Worm (Caenorhabditis elegans): Measurements from ENCODE around the gene T05A8.7.

T05A8.7 gene

DNA sequence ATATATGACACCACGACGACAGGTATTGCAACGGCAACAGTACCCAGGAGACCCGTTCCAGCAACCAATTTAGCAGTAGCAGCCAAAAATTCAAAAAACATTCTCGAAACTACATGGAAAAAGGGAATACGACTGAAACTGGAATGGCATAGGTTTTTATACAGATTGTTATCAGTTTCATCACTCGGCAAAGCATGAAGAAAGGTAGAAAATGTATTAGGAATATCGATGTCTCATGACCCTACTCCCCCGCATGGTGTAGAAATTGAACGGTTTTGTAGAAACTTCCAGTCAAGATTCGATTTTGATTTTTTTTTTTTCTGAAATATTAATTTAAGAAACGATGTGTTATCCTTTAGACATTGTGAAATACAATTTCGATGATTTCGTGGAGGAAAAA is 31.2 kb downstream of the T05A8.7 start, which contains the start of gene T05A8.2:
Gene T05A8.2, minus strand, starts transcription at position 101 of the 400 bp plus-strand sequence.
- no peak for TF ChIP-seq nhr-28 (tag; optimal IDR thresholded peaks at IDR 0.05)
- no peak for TF ChIP-seq zip-8 (tag; optimal IDR thresholded peaks at IDR 0.05)
- TF ChIP-seq M03D4.4 (tag; optimal IDR thresholded peaks at IDR 0.05) = no peak
- TF ChIP-seq unc-62 (GFP tag; optimal IDR thresholded peaks at IDR 0.05) = no peak
- no peak for TF ChIP-seq hlh-1 (tag; optimal IDR thresholded peaks at IDR 0.05)
- TF ChIP-seq lin-32 (GFP tag; optimal IDR thresholded peaks at IDR 0.05) = no peak
- TF ChIP-seq mep-1 (tag; optimal IDR thresholded peaks at IDR 0.05) = no peak
- TF ChIP-seq mls-2 (tag; optimal IDR thresholded peaks at IDR 0.05) = no peak
- no peak for TF ChIP-seq nhr-2 (tag; optimal IDR thresholded peaks at IDR 0.05)
- TF ChIP-seq sptf-1 (tag; optimal IDR thresholded peaks at IDR 0.05) = no peak
- TF ChIP-seq ceh-39 (tag; optimal IDR thresholded peaks at IDR 0.05) = no peak
- no peak for TF ChIP-seq nhr-12 (tag; optimal IDR thresholded peaks at IDR 0.05)

DNA sequence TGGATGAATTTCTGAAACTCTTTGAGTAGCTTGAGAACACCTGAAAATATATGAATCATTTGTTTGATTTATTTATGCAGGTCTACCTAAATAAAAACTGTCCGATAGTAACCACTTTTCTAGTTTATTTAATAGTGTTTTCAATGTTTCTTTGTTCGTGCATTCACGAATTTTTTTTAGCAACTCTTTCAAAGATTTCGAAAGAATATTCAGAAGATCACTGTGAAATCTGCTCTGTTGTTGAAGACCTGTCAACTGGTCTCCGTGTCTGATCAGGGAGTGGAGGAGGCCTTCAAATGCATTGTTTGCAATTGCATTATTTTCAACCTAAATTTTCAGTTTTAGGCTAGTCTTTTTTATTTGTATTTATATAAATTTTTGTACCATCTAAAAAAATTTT is 32.2 kb downstream of the T05A8.7 start, which contains the start of gene T05A8.1:
Gene T05A8.1, minus strand, starts transcription at position 101 of the 400 bp plus-strand sequence.
- no peak for TF ChIP-seq bed-3 (GFP tag; optimal IDR thresholded peaks at IDR 0.05)

DNA sequence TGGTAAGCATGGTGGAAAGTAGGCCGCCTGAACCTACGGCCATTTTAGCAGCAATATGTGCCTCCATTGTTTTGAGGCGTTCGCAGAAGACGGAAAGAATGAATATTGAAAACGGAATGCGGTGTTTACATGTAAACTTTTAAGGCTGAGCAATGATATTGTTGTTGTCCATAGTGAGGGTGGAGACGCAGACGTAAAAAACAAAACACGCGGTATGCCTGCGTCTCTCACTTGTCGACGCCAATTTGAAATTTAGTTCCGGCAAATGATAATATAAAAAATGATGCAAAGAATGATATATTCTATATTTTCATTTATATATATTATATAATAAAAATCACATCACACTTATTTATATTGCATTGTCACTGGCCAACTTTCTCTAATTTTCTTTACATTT is 34.3 kb downstream of the T05A8.7 start, which contains the start of gene Y47G7B.2:
Gene Y47G7B.2, minus strand, starts transcription at position 143 of the 400 bp plus-strand sequence.
- TF ChIP-seq nhr-76 (tag; optimal IDR thresholded peaks at IDR 0.05) (no peak), unc-62 (GFP tag; optimal IDR thresholded peaks at IDR 0.05) (no peak), ztf-11 (tag; optimal IDR thresholded peaks at IDR 0.05) (no peak), mab-5 (tag; optimal IDR thresholded peaks at IDR 0.05) (no peak), nhr-28 (tag; optimal IDR thresholded peaks at IDR 0.05) (no peak), M03D4.4 (tag; optimal IDR thresholded peaks at IDR 0.05) (no peak), ceh-39 (tag; optimal IDR thresholded peaks at IDR 0.05) (no peak), nhr-237 (tag; optimal IDR thresholded peaks at IDR 0.05) (no peak), nhr-2 (tag; optimal IDR thresholded peaks at IDR 0.05) (no peak), ham-2 (GFP tag; optimal IDR thresholded peaks at IDR 0.05) (no peak), cnd-1 (tag; optimal IDR thresholded peaks at IDR 0.05) (no peak), sem-2 (GFP tag; optimal IDR thresholded peaks at IDR 0.05) (no peak), lsy-2 (tag; optimal IDR thresholded peaks at IDR 0.05) (no peak)

DNA sequence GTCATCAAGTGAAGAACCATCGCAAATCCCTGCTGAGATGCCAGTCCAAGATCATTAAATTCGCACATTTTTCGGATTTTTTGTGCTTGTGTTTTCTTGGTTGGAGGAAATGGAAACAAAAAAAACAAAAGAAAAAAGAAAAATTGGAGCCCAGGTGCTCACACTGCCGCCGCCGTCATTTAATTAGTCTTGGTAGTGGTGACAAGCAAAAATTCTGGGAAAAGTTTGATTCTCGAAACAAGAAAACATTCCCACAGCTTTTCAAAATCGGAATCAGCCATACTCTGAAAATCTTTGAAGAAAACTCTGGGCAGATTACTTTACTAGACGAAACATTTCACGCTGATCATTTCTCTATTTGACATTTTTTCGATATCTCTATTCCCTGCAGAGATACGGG is 37.0 kb downstream of the T05A8.7 start, which contains the start of gene srh-128:
Gene srh-128, minus strand, starts transcription at position 101 of the 400 bp plus-strand sequence.
- TF ChIP-seq lin-13 (tag; optimal IDR thresholded peaks at IDR 0.05) (no peak), mep-1 (tag; optimal IDR thresholded peaks at IDR 0.05) (no peak), unc-62 (GFP tag; optimal IDR thresholded peaks at IDR 0.05) (no peak), sem-2 (GFP tag; optimal IDR thresholded peaks at IDR 0.05) (no peak), ztf-11 (tag; optimal IDR thresholded peaks at IDR 0.05) (no peak), blmp-1 (tag; optimal IDR thresholded peaks at IDR 0.05) (no peak), ces-1 (GFP tag; optimal IDR thresholded peaks at IDR 0.05) (no peak), M03D4.4 (tag; optimal IDR thresholded peaks at IDR 0.05) (no peak), nhr-237 (tag; optimal IDR thresholded peaks at IDR 0.05) (no peak), nhr-28 (tag; optimal IDR thresholded peaks at IDR 0.05) (no peak), ham-2 (GFP tag; optimal IDR thresholded peaks at IDR 0.05) (no peak), bed-3 (GFP tag; optimal IDR thresholded peaks at IDR 0.05) (no peak), ceh-39 (tag; optimal IDR thresholded peaks at IDR 0.05) (no peak), hlh-1 (tag; optimal IDR thresholded peaks at IDR 0.05) (no peak), unc-39 (tag; optimal IDR thresholded peaks at IDR 0.05) (no peak), pha-4 (tag; optimal IDR thresholded peaks at IDR 0.05) (no peak), lin-32 (GFP tag; optimal IDR thresholded peaks at IDR 0.05) (no peak), flh-1 (GFP tag; optimal IDR thresholded peaks at IDR 0.05) (no peak)

DNA sequence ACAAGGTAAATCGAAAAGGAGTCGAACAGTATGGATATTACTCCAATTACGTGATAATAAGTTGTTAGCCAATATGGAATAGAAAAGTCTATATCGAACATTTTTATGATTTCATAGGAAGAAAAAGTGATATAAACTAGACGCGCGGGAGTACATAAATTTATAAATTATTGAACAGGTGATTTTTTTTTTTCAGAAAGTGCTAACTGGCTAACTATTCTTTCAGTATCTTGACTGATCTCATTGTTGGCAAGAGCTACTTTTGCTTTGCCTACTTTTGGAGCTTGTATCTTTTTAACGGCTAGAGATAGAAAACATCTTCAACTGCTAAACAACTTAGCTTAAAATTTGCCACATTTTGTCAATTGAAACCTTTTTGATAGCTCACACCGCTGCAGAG is 39.4 kb downstream of the T05A8.7 start, which contains the start of gene sri-60:
Gene sri-60, minus strand, starts transcription at position 101 of the 400 bp plus-strand sequence.
- no peak for TF ChIP-seq flh-1 (GFP tag; optimal IDR thresholded peaks at IDR 0.05)
- TF ChIP-seq sptf-1 (tag; optimal IDR thresholded peaks at IDR 0.05) = no peak
- no peak for TF ChIP-seq ces-1 (GFP tag; optimal IDR thresholded peaks at IDR 0.05)

DNA sequence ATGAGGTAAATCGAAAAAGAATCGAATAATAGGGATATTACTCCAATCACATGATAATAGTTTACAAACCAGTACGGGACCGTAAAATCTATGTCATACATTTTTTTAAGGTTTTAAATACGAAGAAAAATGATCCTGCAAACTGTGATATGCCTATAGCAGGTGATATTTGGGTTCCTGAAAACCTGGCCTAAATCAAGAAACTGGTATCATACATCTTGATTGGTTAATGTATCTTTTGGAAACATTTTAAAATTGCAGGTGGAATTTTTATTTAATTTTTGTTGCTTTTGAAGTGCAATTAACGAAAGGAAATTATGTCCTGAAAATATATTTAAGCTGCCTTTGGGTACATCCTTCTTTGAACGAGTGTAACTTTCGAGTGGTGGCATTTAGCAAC is 41.9 kb downstream of the T05A8.7 start, which contains the start of gene sri-61:
Gene sri-61, minus strand, starts transcription at position 101 of the 400 bp plus-strand sequence.
- TF ChIP-seq elt-1 (tag; optimal IDR thresholded peaks at IDR 0.05; ENCODE audit: borderline replicate concordance, insufficient read depth) = no peak
- TF ChIP-seq mls-2 (tag; optimal IDR thresholded peaks at IDR 0.05) = no peak

All from whole organism, mixed stage, embryonic.